Worm (Caenorhabditis elegans): ENCODE measurements around the gene Y105C5B.11.

DNA sequence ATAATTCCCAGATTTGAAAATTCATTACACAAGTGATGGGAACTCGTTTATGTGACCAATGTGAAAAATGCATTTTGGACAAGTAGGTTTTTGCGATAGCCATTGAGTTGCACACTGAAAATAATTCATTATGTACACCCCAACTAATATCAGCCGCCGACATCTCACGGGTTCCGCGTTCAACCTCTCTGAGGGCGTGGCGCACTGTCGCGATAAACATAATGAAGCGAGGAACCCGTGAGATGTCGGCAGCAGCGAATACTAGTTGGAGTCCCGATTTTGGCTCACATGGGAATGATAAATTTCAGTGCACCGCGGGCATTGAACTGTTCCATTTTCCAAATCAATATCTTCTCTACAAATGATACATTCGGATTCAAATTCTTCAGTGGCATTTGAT is 4.2 kb downstream of the Y105C5B.11 start:
- TF ChIP-seq dao-5 (tag; optimal IDR thresholded peaks at IDR 0.05) = no peak
- TF ChIP-seq W03F9.2 (tag; optimal IDR thresholded peaks at IDR 0.05) = no peak
